Worm (Caenorhabditis elegans) whole organism, L2 larva: ENCODE measurements around the gene Y73C8C.4.

Experiments used
- F13H6.1 ChIP-seq: sonication (generic microtip); optimal IDR thresholded peaks from 2 replicates; lab custom pipeline; 2016; ENCODE audit warnings: missing genetic modification characterization, missing compliant biosample characterization
- R02D3.7 ChIP-seq: fragments of 150-350 bp; optimal IDR thresholded peaks from 2 replicates; lab custom pipeline; 2014; ENCODE audit warnings: missing biosample characterization, missing genetic modification characterization
- alr-1 ChIP-seq: fragments of 150-350 bp; optimal IDR thresholded peaks from 2 replicates; lab custom pipeline; 2014; ENCODE audit warnings: missing biosample characterization, missing genetic modification characterization
- ceh-82 ChIP-seq: fragments of 150-350 bp; optimal IDR thresholded peaks from 2 replicates; lab custom pipeline; 2014; ENCODE audit warnings: missing biosample characterization, missing genetic modification characterization
- fos-1 ChIP-seq: fragments of 150-350 bp; optimal IDR thresholded peaks from 2 replicates; lab custom pipeline; 2014; ENCODE audit warnings: missing biosample characterization, missing genetic modification characterization
- lin-13 ChIP-seq: fragments of 150-350 bp; optimal IDR thresholded peaks from 2 replicates; lab custom pipeline; 2014; ENCODE audit warnings: missing biosample characterization, missing genetic modification reagents, missing genetic modification characterization
- nhr-10 ChIP-seq: sonication (generic microtip); optimal IDR thresholded peaks from 2 replicates; lab custom pipeline; 2017; ENCODE audit warnings: missing biosample characterization, missing genetic modification characterization
- nhr-11 ChIP-seq: fragments of 150-350 bp; optimal IDR thresholded peaks from 2 replicates; lab custom pipeline; 2014; ENCODE audit warnings: missing biosample characterization, missing genetic modification characterization
- nhr-237 ChIP-seq: fragments of 150-350 bp; optimal IDR thresholded peaks from 2 replicates; lab custom pipeline; 2014; ENCODE audit warnings: missing biosample characterization, missing genetic modification characterization
- unc-55 ChIP-seq: fragments of 150-350 bp; sonication (generic microtip); optimal IDR thresholded peaks from 3 replicates; lab custom pipeline; 2014; ENCODE audit warnings: missing biosample characterization, missing genetic modification reagents, missing genetic modification characterization
- ztf-11 ChIP-seq: sonication (generic microtip); optimal IDR thresholded peaks from 2 replicates; lab custom pipeline; 2017; ENCODE audit warnings: missing biosample characterization, missing genetic modification characterization

DNA sequence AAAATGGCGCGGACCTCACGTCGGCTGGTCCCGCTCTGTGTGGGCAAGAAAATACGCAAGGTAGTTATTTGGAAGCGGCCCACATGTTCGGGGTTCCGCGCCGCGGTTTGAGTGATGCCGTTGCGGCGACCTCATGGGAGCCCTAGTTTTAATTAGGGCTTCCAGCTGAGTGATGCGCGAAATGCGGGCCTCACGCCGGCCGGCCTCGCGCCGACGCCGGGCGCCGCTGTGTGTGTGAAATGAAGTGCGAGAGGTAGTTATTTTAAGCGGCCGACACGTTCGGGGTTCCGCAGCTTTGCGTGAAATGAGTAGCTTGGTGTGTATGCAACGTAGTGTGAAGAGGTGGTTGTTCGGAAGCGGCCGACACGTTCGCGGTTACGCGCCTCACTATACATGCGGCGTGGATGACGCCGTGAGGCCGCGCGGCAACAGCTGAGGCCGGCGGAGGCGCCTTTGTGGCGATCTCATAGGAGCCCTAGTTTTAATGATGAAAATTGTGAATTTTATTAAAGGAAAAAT lies 48.0 kb upstream of the Y73C8C.4 start:
- TF ChIP-seq unc-55 (GFP tag; lab: Kevin White, UChicago) (no peak), nhr-237 (tag; lab: Kevin White, UChicago) (no peak), F13H6.1 (no peak), ceh-82 (tag; lab: Kevin White, UChicago) (no peak), R02D3.7 (tag; lab: Kevin White, UChicago) (no peak), nhr-10 (no peak), fos-1 (no peak), lin-13 (GFP tag; lab: Kevin White, UChicago) (no peak), ztf-11 (tag; lab: Kevin White, UChicago) (no peak), alr-1 (no peak), nhr-11 (tag; lab: Kevin White, UChicago) (no peak)
